Worm (Caenorhabditis elegans): ENCODE measurements around the gene T03F6.3.

DNA sequence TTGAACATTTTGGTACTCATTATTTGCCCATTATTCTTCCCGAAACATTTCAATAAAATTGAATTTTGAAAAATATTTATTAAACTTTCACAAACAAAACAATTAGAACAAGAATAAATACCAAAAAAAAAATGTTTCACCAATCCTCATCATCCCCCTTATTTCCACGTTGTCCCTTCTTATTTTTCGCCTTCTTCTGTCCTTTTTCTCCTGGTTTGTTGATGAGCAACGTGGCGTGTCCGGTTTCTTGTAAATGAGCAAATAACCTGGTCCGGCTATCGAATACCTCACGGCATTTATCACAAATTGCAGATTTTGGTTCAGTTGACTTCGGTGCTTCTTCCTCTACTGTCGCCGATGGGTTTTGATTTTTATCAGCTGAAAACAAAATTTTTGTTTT lies 1.6 kb downstream of the T03F6.3 start:
- no peak for TF ChIP-seq nhr-237 (tag; optimal IDR thresholded peaks at IDR 0.05)
- TF ChIP-seq nhr-23 (tag; optimal IDR thresholded peaks at IDR 0.05): no peak
- TF ChIP-seq ama-1 (optimal IDR thresholded peaks at IDR 0.05): no peak
- TF ChIP-seq ceh-16 (tag; optimal IDR thresholded peaks at IDR 0.05): no peak
- no peak for TF ChIP-seq R02D3.7 (tag; optimal IDR thresholded peaks at IDR 0.05)
- no peak for TF ChIP-seq ZK546.5 (tag; optimal IDR thresholded peaks at IDR 0.05)
- TF ChIP-seq ztf-4 (tag; optimal IDR thresholded peaks at IDR 0.05): no peak
